Fruit fly (Drosophila melanogaster) whole organism, embryonic: ENCODE data around the gene ArfGAP3.

Experiments used
- ATbp ChIP-seq: fragments of 200-800 bp; sonication (Bioruptor generic); optimal IDR thresholded peaks from 2 replicates; lab custom pipeline; 2017; ENCODE audit warnings: missing biosample characterization, mild to moderate bottlenecking, missing genetic modification characterization, missing genetic modification reagents
- Bdp1 ChIP-seq: fragments of 200-800 bp; sonication (Bioruptor generic); optimal IDR thresholded peaks from 3 replicates; lab custom pipeline; 2016; ENCODE audit warnings: missing biosample characterization, missing genetic modification characterization
- CG11723 ChIP-seq: fragments of 200-800 bp; sonication (Bioruptor generic); optimal IDR thresholded peaks from 2 replicates; lab custom pipeline; 2017; ENCODE audit warnings: missing biosample characterization, mild to moderate bottlenecking, missing genetic modification characterization
- CG12219 ChIP-seq: fragments of 200-800 bp; sonication (Bioruptor generic); optimal IDR thresholded peaks from 3 replicates; lab custom pipeline; 2018; ENCODE audit warnings: missing biosample characterization, mild to moderate bottlenecking, missing genetic modification characterization
- CG12299 ChIP-seq: fragments of 200-800 bp; sonication (Bioruptor generic); optimal IDR thresholded peaks from 2 replicates; lab custom pipeline; 2018; ENCODE audit warnings: missing biosample characterization, mild to moderate bottlenecking, missing genetic modification characterization
- CG12769 ChIP-seq: fragments of 200-800 bp; sonication (Bioruptor generic); optimal IDR thresholded peaks from 2 replicates; lab custom pipeline; 2019; ENCODE audit warnings: missing biosample characterization, mild to moderate bottlenecking, missing genetic modification characterization, moderate library complexity
- CG15011 ChIP-seq: fragments of 200-800 bp; sonication (Bioruptor generic); optimal IDR thresholded peaks from 3 replicates; lab custom pipeline; 2018; ENCODE audit warnings: missing biosample characterization, mild to moderate bottlenecking, missing genetic modification characterization
- CG15479 ChIP-seq: fragments of 200-800 bp; sonication (Bioruptor generic); optimal IDR thresholded peaks from 3 replicates; lab custom pipeline; 2019; ENCODE audit warnings: missing biosample characterization, mild to moderate bottlenecking, missing genetic modification characterization, moderate library complexity
- CG15601 ChIP-seq: fragments of 200-800 bp; sonication (Bioruptor generic); optimal IDR thresholded peaks from 3 replicates; lab custom pipeline; 2019; ENCODE audit warnings: missing biosample characterization, mild to moderate bottlenecking, missing genetic modification characterization, moderate library complexity
- CG18599 ChIP-seq: fragments of 200-800 bp; sonication (Bioruptor generic); optimal IDR thresholded peaks from 3 replicates; lab custom pipeline; 2017; ENCODE audit warnings: missing biosample characterization, missing genetic modification characterization, mild to moderate bottlenecking, moderate library complexity, missing genetic modification reagents
- CG18764 ChIP-seq: fragments of 200-800 bp; sonication (Bioruptor generic); optimal IDR thresholded peaks from 3 replicates; lab custom pipeline; 2016; ENCODE audit warnings: missing biosample characterization, missing genetic modification characterization
- CG2202 ChIP-seq: fragments of 200-800 bp; sonication (Bioruptor generic); optimal IDR thresholded peaks from 2 replicates; lab custom pipeline; 2018; ENCODE audit warnings: missing biosample characterization, mild to moderate bottlenecking, missing genetic modification characterization
- CG31441 ChIP-seq: fragments of 200-800 bp; sonication (Bioruptor generic); IDR thresholded peaks from 2 replicates; pipeline ENCODE4 v1.3.6; 2022; ENCODE audit warnings: missing biosample characterization, missing genetic modification characterization
- CG33557 ChIP-seq: fragments of 200-800 bp; sonication (Bioruptor generic); optimal IDR thresholded peaks from 2 replicates; lab custom pipeline; 2019; ENCODE audit warnings: missing biosample characterization, mild to moderate bottlenecking, missing genetic modification characterization, moderate library complexity
- CG3726 ChIP-seq: fragments of 200-800 bp; sonication (Bioruptor generic); IDR thresholded peaks from 3 replicates; pipeline ENCODE4, ENCODE4 v1.3.6; 2022; ENCODE audit warnings: missing biosample characterization, missing genetic modification characterization
- CG6854 ChIP-seq: fragments of 200-800 bp; sonication (Bioruptor generic); optimal IDR thresholded peaks from 3 replicates; lab custom pipeline; 2017; ENCODE audit warnings: missing biosample characterization, mild to moderate bottlenecking, missing genetic modification characterization
- CG8388 ChIP-seq: fragments of 200-800 bp; sonication (Bioruptor generic); optimal IDR thresholded peaks from 2 replicates; lab custom pipeline; 2019; ENCODE audit warnings: missing biosample characterization, mild to moderate bottlenecking, missing genetic modification characterization, moderate library complexity
- Dek ChIP-seq: fragments of 200-800 bp; sonication (Bioruptor generic); optimal IDR thresholded peaks from 3 replicates; lab custom pipeline; 2019; ENCODE audit warnings: missing biosample characterization, mild to moderate bottlenecking, missing genetic modification characterization, moderate library complexity
- Fer1 ChIP-seq: fragments of 200-800 bp; sonication (Bioruptor generic); optimal IDR thresholded peaks from 2 replicates; lab custom pipeline; 2017; ENCODE audit warnings: missing biosample characterization, mild to moderate bottlenecking, missing genetic modification characterization
- Fer2 ChIP-seq: fragments of 200-800 bp; sonication (Bioruptor generic); optimal IDR thresholded peaks from 2 replicates; lab custom pipeline; 2018; ENCODE audit warnings: missing biosample characterization, mild to moderate bottlenecking, missing genetic modification characterization, moderate library complexity
- Gug ChIP-seq: fragments of 200-800 bp; sonication (Bioruptor generic); IDR thresholded peaks from 4 replicates; pipeline ENCODE4 v1.3.6; 2022; ENCODE audit warnings: missing biosample characterization, missing genetic modification characterization
- Hmx ChIP-seq: fragments of 200-800 bp; sonication (Bioruptor generic); optimal IDR thresholded peaks from 2 replicates; lab custom pipeline; 2016; ENCODE audit warnings: missing biosample characterization, missing genetic modification characterization
- Hr78 ChIP-seq, 2 experiments: fragments of 200-800 bp in 1 of 2; fragments of >200 bp in 1 of 2; sonication (Bioruptor generic) in 1 of 2; optimal IDR thresholded peaks; 2 replicates each; lab custom pipeline; 2017 to 2019; ENCODE audit warnings: missing biosample characterization in 2 of 2, missing genetic modification characterization in 2 of 2, mild to moderate bottlenecking in 1 of 2, moderate library complexity in 1 of 2
- Hsf ChIP-seq: fragments of 200-800 bp; sonication (Bioruptor generic); optimal IDR thresholded peaks from 3 replicates; lab custom pipeline; 2016; ENCODE audit warnings: missing biosample characterization, missing genetic modification characterization
- Lim3 ChIP-seq: fragments of 200-800 bp; sonication (Bioruptor generic); IDR thresholded peaks from 2 replicates; pipeline ENCODE4 v1.3.6; 2022; ENCODE audit warnings: missing biosample characterization, missing genetic modification characterization
- Optix ChIP-seq: fragments of 200-800 bp; sonication (Bioruptor generic); IDR thresholded peaks from 3 replicates; pipeline ENCODE4 v1.3.6; 2022; ENCODE audit warnings: missing biosample characterization, missing genetic modification characterization
- ab ChIP-seq: fragments of 200-800 bp; sonication (Bioruptor generic); optimal IDR thresholded peaks from 2 replicates; lab custom pipeline; 2016; ENCODE audit warnings: missing biosample characterization, missing genetic modification characterization
- ap ChIP-seq: fragments of 200-800 bp; sonication (Bioruptor generic); IDR thresholded peaks from 2 replicates; pipeline ENCODE4 v1.3.6; 2022; ENCODE audit warnings: missing biosample characterization, missing genetic modification characterization
- cg ChIP-seq: fragments of 200-800 bp; sonication (Bioruptor generic); optimal IDR thresholded peaks from 3 replicates; lab custom pipeline; 2019; ENCODE audit warnings: missing biosample characterization, mild to moderate bottlenecking, missing genetic modification characterization, moderate library complexity
- dysf ChIP-seq: fragments of 200-800 bp; sonication (Bioruptor generic); IDR thresholded peaks from 3 replicates; pipeline ENCODE4 v1.3.6; 2022; ENCODE audit warnings: missing biosample characterization, missing genetic modification characterization
- eve ChIP-seq, 2 experiments: fragments of >200 bp; optimal IDR thresholded peaks; 2 replicates each; lab custom pipeline; 2017; ENCODE audit warnings: missing biosample characterization in 2 of 2, missing genetic modification characterization in 2 of 2
- exex ChIP-seq: fragments of 200-800 bp; sonication (Bioruptor generic); optimal IDR thresholded peaks from 4 replicates; lab custom pipeline; 2018; ENCODE audit warnings: missing biosample characterization, mild to moderate bottlenecking, missing genetic modification characterization, moderate library complexity
- gfzf ChIP-seq: fragments of 200-800 bp; sonication (Bioruptor generic); optimal IDR thresholded peaks from 2 replicates; lab custom pipeline; 2016; ENCODE audit warnings: missing biosample characterization, mild to moderate bottlenecking, missing genetic modification characterization, moderate library complexity
- grn ChIP-seq: fragments of 200-800 bp; sonication (Bioruptor generic); optimal IDR thresholded peaks from 3 replicates; lab custom pipeline; 2017; ENCODE audit warnings: missing biosample characterization, missing genetic modification characterization
- kni ChIP-seq: fragments of 200-800 bp; sonication (Bioruptor generic); optimal IDR thresholded peaks from 3 replicates; lab custom pipeline; 2017; ENCODE audit warnings: mild to moderate bottlenecking, missing biosample characterization, missing genetic modification reagents, missing genetic modification characterization
- lilli ChIP-seq: fragments of 200-800 bp; sonication (Bioruptor generic); optimal IDR thresholded peaks from 3 replicates; lab custom pipeline; 2016; ENCODE audit warnings: missing biosample characterization, missing genetic modification characterization
- mld ChIP-seq: fragments of 200-800 bp; sonication (Bioruptor generic); IDR thresholded peaks from 3 replicates; pipeline ENCODE4 v1.3.6; 2022; ENCODE audit warnings: missing biosample characterization, missing genetic modification characterization; ENCODE audit not compliant: partially characterized antibody
- pan ChIP-seq, 4 experiments: fragments of >200 bp in 3 of 4; fragments of 200-800 bp in 1 of 4; sonication (Bioruptor generic) in 1 of 4; optimal IDR thresholded peaks in 3 of 4; IDR thresholded peaks in 1 of 4; 2 replicates each; pipeline versions ENCODE4 v1.3.6 to Lab custom; 2017 to 2022; ENCODE audit warnings: missing biosample characterization in 2 of 4, missing genetic modification characterization in 2 of 4, mixed read lengths in 1 of 4
- pfk ChIP-seq: fragments of 200-800 bp; sonication (Bioruptor generic); optimal IDR thresholded peaks from 2 replicates; lab custom pipeline; 2018; ENCODE audit warnings: missing biosample characterization, mild to moderate bottlenecking, missing genetic modification characterization, moderate library complexity
- psq ChIP-seq: fragments of 200-800 bp; sonication (Bioruptor generic); optimal IDR thresholded peaks from 2 replicates; lab custom pipeline; 2017; ENCODE audit warnings: missing biosample characterization, missing genetic modification characterization
- salm ChIP-seq: fragments of 200-800 bp; sonication (Bioruptor generic); optimal IDR thresholded peaks from 2 replicates; lab custom pipeline; 2018; ENCODE audit warnings: missing biosample characterization, mild to moderate bottlenecking, missing genetic modification characterization
- schlank ChIP-seq: fragments of 200-800 bp; sonication (Bioruptor generic); optimal IDR thresholded peaks from 2 replicates; lab custom pipeline; 2018; ENCODE audit warnings: missing biosample characterization, mild to moderate bottlenecking, missing genetic modification characterization
- sd ChIP-seq: fragments of 200-800 bp; sonication (Bioruptor generic); optimal IDR thresholded peaks from 3 replicates; lab custom pipeline; 2018; ENCODE audit warnings: missing biosample characterization, mild to moderate bottlenecking, missing genetic modification characterization, moderate library complexity
- shn ChIP-seq: fragments of 200-800 bp; sonication (Bioruptor generic); optimal IDR thresholded peaks from 3 replicates; lab custom pipeline; 2016; ENCODE audit warnings: missing biosample characterization, missing genetic modification characterization
- sna ChIP-seq: fragments of 200-800 bp; sonication (Bioruptor generic); IDR thresholded peaks from 2 replicates; pipeline ENCODE4 v1.3.6; 2022; ENCODE audit warnings: missing biosample characterization, missing genetic modification characterization; ENCODE audit not compliant: partially characterized antibody
- sr ChIP-seq: fragments of 200-800 bp; sonication (Bioruptor generic); IDR thresholded peaks from 3 replicates; pipeline ENCODE4 v1.3.6; 2022; ENCODE audit warnings: missing biosample characterization, missing genetic modification characterization
- sug ChIP-seq: fragments of 200-800 bp; optimal IDR thresholded peaks from 2 replicates; lab custom pipeline; 2019; ENCODE audit warnings: missing biosample characterization, mild to moderate bottlenecking, missing genetic modification characterization, moderate library complexity
- tgo ChIP-seq: fragments of 200-800 bp; sonication (Bioruptor generic); IDR thresholded peaks from 3 replicates; pipeline ENCODE4 v1.3.6; 2022; ENCODE audit warnings: missing biosample characterization, missing genetic modification characterization
- vvl ChIP-seq: fragments of 200-800 bp; sonication (Bioruptor generic); IDR thresholded peaks from 2 replicates; pipeline ENCODE4 v1.3.6; 2022; ENCODE audit warnings: missing biosample characterization, missing genetic modification characterization

ArfGAP3 gene

DNA sequence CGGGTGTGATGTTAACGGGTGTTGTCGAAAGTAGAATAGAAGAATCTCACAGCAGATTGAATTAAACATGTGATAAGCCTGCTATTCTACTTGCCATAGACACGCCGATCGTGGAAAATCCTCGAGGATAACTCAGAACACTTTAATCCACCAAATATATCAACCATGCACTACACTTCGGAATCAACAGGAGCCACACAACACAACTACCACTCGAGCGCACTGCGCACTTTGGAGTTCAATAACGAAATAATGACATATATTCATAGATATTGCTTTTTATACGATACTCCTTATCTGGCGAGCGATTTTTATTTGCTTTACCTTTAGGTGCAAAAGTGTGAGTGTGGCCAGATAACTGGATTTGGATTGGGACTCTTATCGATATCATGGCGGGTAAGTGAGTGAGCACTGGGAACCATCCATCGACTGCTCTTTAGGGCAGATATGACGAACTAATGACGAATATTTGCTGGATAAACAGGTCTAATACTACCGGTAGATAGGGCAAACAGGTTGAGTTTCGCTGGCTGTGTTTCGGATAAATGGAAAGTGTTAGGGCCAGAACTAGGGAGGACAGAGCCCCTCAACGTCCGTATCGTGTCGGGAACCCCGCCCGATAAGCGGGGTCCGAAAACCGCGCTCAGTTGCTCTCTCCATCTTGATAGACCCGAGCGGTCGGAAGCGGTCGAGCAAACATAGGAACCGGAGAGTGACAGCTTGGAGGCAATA, 47.9 kb downstream of the ArfGAP3 start, which contains the start of gene Jhbp6:
TSS of gene Jhbp6 (plus strand) at position 682 of the 732 bp plus-strand sequence.
- no peak for TF ChIP-seq Optix (GFP tag; lab: Robert Waterston, UW)
- TF ChIP-seq CG31441 (GFP tag; lab: Robert Waterston, UW), result no peak
- TF ChIP-seq sd, result no peak
- TF ChIP-seq pan (optimal IDR thresholded peaks at IDR 0.05; lab: Kevin White, UChicago), result no peak
- no peak for TF ChIP-seq pan (GFP tag; optimal IDR thresholded peaks at IDR 0.05 in 1 of 2, IDR thresholded peaks at IDR 0.05 in 1 of 2)
- no peak for TF ChIP-seq ap (GFP tag; lab: Robert Waterston, UW)
- no peak for TF ChIP-seq mld (GFP tag; lab: Robert Waterston, UW)
- TF ChIP-seq Bdp1 (GFP tag; lab: Kevin White, UChicago), result no peak
- TF ChIP-seq sr (GFP tag; lab: Robert Waterston, UW), result no peak
- TF ChIP-seq CG6854 (GFP tag; lab: Kevin White, UChicago), result no peak
- TF ChIP-seq CG15011, result no peak
- no peak for TF ChIP-seq ab (GFP tag; lab: Kevin White, UChicago)
- TF ChIP-seq tgo (GFP tag; lab: Robert Waterston, UW), result no peak
- no peak for TF ChIP-seq sna (GFP tag; lab: Robert Waterston, UW)
- no peak for TF ChIP-seq pfk (GFP tag; lab: Kevin White, UChicago)
- TF ChIP-seq CG12219 (GFP tag; lab: Kevin White, UChicago), result no peak
- peak; percentile 11 for TF ChIP-seq kni (GFP tag; lab: Kevin White, UChicago)
- TF ChIP-seq CG11723 (GFP tag; lab: Kevin White, UChicago), result no peak
- TF ChIP-seq Hr78 (GFP tag; optimal IDR thresholded peaks at IDR 0.05; lab: Kevin White, UChicago), result no peak
- TF ChIP-seq CG8388, result no peak
- TF ChIP-seq ATbp (GFP tag; lab: Kevin White, UChicago), result no peak
- TF ChIP-seq Dek, result no peak
- TF ChIP-seq sug (tag; lab: Kevin White, UChicago), result peak; percentile 7
- TF ChIP-seq CG15601 (tag; lab: Kevin White, UChicago), result no peak
- TF ChIP-seq shn (GFP tag; lab: Kevin White, UChicago), result no peak
- no peak for TF ChIP-seq Fer2 (tag; lab: Kevin White, UChicago)
- no peak for TF ChIP-seq schlank (tag; lab: Kevin White, UChicago)
- TF ChIP-seq CG12299 (tag; lab: Kevin White, UChicago), result no peak
- peak; percentile 19 for TF ChIP-seq exex (tag; lab: Kevin White, UChicago)
- TF ChIP-seq dysf (GFP tag; lab: Robert Waterston, UW), result no peak
- TF ChIP-seq Fer1 (GFP tag; lab: Kevin White, UChicago), result no peak
- peak; percentile 54 for TF ChIP-seq CG15479 (GFP tag; lab: Kevin White, UChicago)
- TF ChIP-seq CG12769 (tag; lab: Kevin White, UChicago), result peak; percentile 30
- TF ChIP-seq eve (GFP tag; optimal IDR thresholded peaks at IDR 0.05; lab: Kevin White, UChicago), result peak in 1 of 2 experiments; percentile 56
- TF ChIP-seq Hsf (GFP tag; lab: Kevin White, UChicago), result no peak
- peak; percentile 10 for TF ChIP-seq cg
- peak; percentile 10 for TF ChIP-seq CG18599 (GFP tag; lab: Kevin White, UChicago)
- no peak for TF ChIP-seq vvl (GFP tag; lab: Robert Waterston, UW)
- TF ChIP-seq Lim3, result no peak
- TF ChIP-seq CG18764, result no peak
- TF ChIP-seq Gug (GFP tag; lab: Robert Waterston, UW), result no peak
- TF ChIP-seq salm, result no peak
- TF ChIP-seq lilli, result peak; percentile 75
- no peak for TF ChIP-seq CG3726
- peak; percentile 32 for TF ChIP-seq grn
- peak; percentile 23 for TF ChIP-seq gfzf (GFP tag; lab: Kevin White, UChicago)
- no peak for TF ChIP-seq Hmx (GFP tag; lab: Kevin White, UChicago)
- no peak for TF ChIP-seq CG33557 (GFP tag; lab: Kevin White, UChicago)
- no peak for TF ChIP-seq psq (GFP tag; lab: Kevin White, UChicago)
- TF ChIP-seq CG2202 (tag; lab: Kevin White, UChicago), result no peak
